Worm (Caenorhabditis elegans): Measurements from ENCODE around the gene F53F1.2.

DNA sequence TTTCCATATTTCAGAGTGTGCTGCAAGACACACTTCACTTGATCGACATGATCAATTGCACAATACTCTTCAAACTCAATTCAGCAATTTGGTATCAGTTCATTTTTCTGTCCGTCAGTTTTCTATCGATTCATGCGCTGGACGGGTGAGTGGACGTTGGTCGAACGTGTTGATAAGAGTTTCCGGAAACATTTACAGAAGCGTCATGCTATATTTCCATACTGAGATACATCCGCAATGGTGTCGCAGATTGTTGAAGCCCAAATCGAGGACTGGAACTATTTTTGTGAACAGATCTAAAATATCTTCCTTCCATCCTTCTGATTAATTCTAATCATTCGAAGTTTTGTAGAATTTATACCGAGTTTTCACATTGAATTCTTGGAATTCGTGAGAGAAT lies 37.0 kb upstream of the F53F1.2 start:
- TF ChIP-seq egrh-3 (GFP tag; IDR thresholded peaks at IDR 0.05) (no peak), snpc-4 (GFP tag; optimal IDR thresholded peaks at IDR 0.05) (no peak), snpc-4 (tag; optimal IDR thresholded peaks at IDR 0.05) (no peak), ekl-4 (GFP tag; IDR thresholded peaks at IDR 0.05) (no peak), ccch-3 (GFP tag; optimal IDR thresholded peaks at IDR 0.05) (no peak), dpl-1 (GFP tag; optimal IDR thresholded peaks at IDR 0.05) (no peak), hlh-26 (GFP tag; conservative IDR thresholded peaks at IDR 0.05) (no peak)
